Worm (Caenorhabditis elegans): ENCODE results near the gene Y38H6A.1.

The Y38H6A.1 gene

ce11 chrV:20350382-20350781 lies 24.9 kb downstream of the Y38H6A.1 start (continued):
- TF ChIP-seq ceh-100 (GFP tag; IDR thresholded peaks at IDR 0.05), result no peak
- TF ChIP-seq pbrm-1 (GFP tag; IDR thresholded peaks at IDR 0.05), result no peak
- no peak for TF ChIP-seq ztf-6 (GFP tag; IDR thresholded peaks at IDR 0.05)
- TF ChIP-seq lin-35 (GFP tag; optimal IDR thresholded peaks at IDR 0.05), result no peak
- no peak for TF ChIP-seq let-526 (GFP tag; IDR thresholded peaks at IDR 0.05)
- TF ChIP-seq F57C9.4 (tag; optimal IDR thresholded peaks at IDR 0.05), result no peak
- no peak for TF ChIP-seq hrde-1 (tag; optimal IDR thresholded peaks at IDR 0.05; ENCODE audit: borderline replicate concordance)
- TF ChIP-seq ztf-3 (GFP tag; optimal IDR thresholded peaks at IDR 0.05), result no peak

- TF ChIP-seq aptf-2 (GFP tag; conservative IDR thresholded peaks at IDR 0.05) (no peak), hsf-1 (GFP tag; IDR thresholded peaks at IDR 0.05) (no peak), hlh-12 (tag; optimal IDR thresholded peaks at IDR 0.05) (no peak), F57C9.4 (tag; optimal IDR thresholded peaks at IDR 0.05) (no peak), chd-7 (tag; optimal IDR thresholded peaks at IDR 0.05) (no peak)
Measured at ce11 chrV:20351195-20351594, 25.7 kb downstream of the Y38H6A.1 start, which contains the start of gene K02E2.1. TSS of gene K02E2.1 (plus strand) at chrV:20351495.

ce11 chrV:20356472-20356871 lies 31.0 kb downstream of the Y38H6A.1 start, which contains the start of gene grd-11:
TSS of gene grd-11 (plus strand) at chrV:20356772.
- TF ChIP-seq B0035.1 (tag; optimal IDR thresholded peaks at IDR 0.05) (no peak), ets-4 (GFP tag; optimal IDR thresholded peaks at IDR 0.05) (no peak), tbp1 (GFP tag; optimal IDR thresholded peaks at IDR 0.05) (no peak), B0261.1 (tag; optimal IDR thresholded peaks at IDR 0.05) (no peak), xnd-1 (tag; optimal IDR thresholded peaks at IDR 0.05) (no peak), lsl-1 (GFP tag; optimal IDR thresholded peaks at IDR 0.05) (no peak), lag-1 (GFP tag; IDR thresholded peaks at IDR 0.05) (no peak), attf-3 (GFP tag; conservative IDR thresholded peaks at IDR 0.05) (no peak), sdz-38 (tag; optimal IDR thresholded peaks at IDR 0.05) (no peak), efl-1 (GFP tag; optimal IDR thresholded peaks at IDR 0.05) (no peak), Y95B8A.8 (GFP tag; IDR thresholded peaks at IDR 0.05) (no peak), ceh-100 (GFP tag; IDR thresholded peaks at IDR 0.05) (no peak), Y79H2A.3 (GFP tag; conservative IDR thresholded peaks at IDR 0.05) (no peak), hmg-1.2 (GFP tag; IDR thresholded peaks at IDR 0.05) (no peak), mel-28 (tag; optimal IDR thresholded peaks at IDR 0.05; ENCODE audit: borderline replicate concordance) (no peak), lir-1 (GFP tag; conservative IDR thresholded peaks at IDR 0.05) (no peak), F49E8.2 (tag; optimal IDR thresholded peaks at IDR 0.05; ENCODE audit: insufficient read depth) (no peak), dpl-1 (GFP tag; optimal IDR thresholded peaks at IDR 0.05) (no peak), snpc-1.1 (tag; optimal IDR thresholded peaks at IDR 0.05; ENCODE audit: insufficient read depth) (no peak)

ce11 chrV:20366839-20367238 lies 41.3 kb downstream of the Y38H6A.1 start, which contains the start of gene K02E2.8:
TSS of gene K02E2.8 (minus strand) at chrV:20366939.
- TF ChIP-seq F49E8.2 (tag; optimal IDR thresholded peaks at IDR 0.05; ENCODE audit: insufficient read depth) (no peak), dpl-1 (GFP tag; optimal IDR thresholded peaks at IDR 0.05) (no peak), F37B4.10 (GFP tag; IDR thresholded peaks at IDR 0.05) (no peak), cebp-1 (GFP tag; IDR thresholded peaks at IDR 0.05) (no peak), cebp-1 (tag; optimal IDR thresholded peaks at IDR 0.05) (no peak)

Measured in whole organism, young adult.